Worm (Caenorhabditis elegans) whole organism, L4 larva: ENCODE data around the gene T05A7.13.

Experiments used
- F10B5.3 ChIP-seq: sonication (generic microtip); optimal IDR thresholded peaks from 2 replicates; lab custom pipeline; 2016; ENCODE audit warnings: mild to moderate bottlenecking, missing genetic modification characterization, missing compliant biosample characterization
- F26F4.8 ChIP-seq: fragments of 200-800 bp; sonication (Bioruptor generic); conservative IDR thresholded peaks from 2 replicates; pipeline ENCODE4 v1.3.6; 2022; ENCODE audit warnings: missing genetic modification characterization, missing compliant biosample characterization
- F44E2.7 ChIP-seq: fragments of 200-800 bp; sonication (Bioruptor generic); IDR thresholded peaks from 2 replicates; pipeline ENCODE4 v2.1.2; 2022; ENCODE audit warnings: missing genetic modification characterization, missing compliant biosample characterization
- F49E8.2 ChIP-seq: sonication (generic microtip); optimal IDR thresholded peaks from 2 replicates; lab custom pipeline; 2016; ENCODE audit warnings: missing compliant biosample characterization, mild to moderate bottlenecking, missing genetic modification characterization, borderline replicate concordance
- R02D3.7 ChIP-seq: fragments of 150-350 bp; sonication (generic microtip); optimal IDR thresholded peaks from 3 replicates; lab custom pipeline; 2014; ENCODE audit warnings: missing biosample characterization, missing genetic modification characterization
- T20F7.1 ChIP-seq: fragments of 200-800 bp; sonication (Bioruptor generic); optimal IDR thresholded peaks from 2 replicates; lab custom pipeline; 2018; ENCODE audit warnings: mild to moderate bottlenecking, missing genetic modification characterization, missing compliant biosample characterization
- Y5F2A.4 ChIP-seq: fragments of 200-800 bp; sonication (Bioruptor generic); optimal IDR thresholded peaks from 2 replicates; lab custom pipeline; 2018; ENCODE audit warnings: mild to moderate bottlenecking, missing genetic modification characterization, missing compliant biosample characterization
- aly-2 ChIP-seq: sonication (generic microtip); optimal IDR thresholded peaks from 2 replicates; lab custom pipeline; 2018; ENCODE audit warnings: missing biosample characterization, missing genetic modification characterization
- ama-1 ChIP-seq: fragments of 150-350 bp; optimal IDR thresholded peaks from 2 replicates; lab custom pipeline; 2014; ENCODE audit warnings: inconsistent platforms, mixed read lengths
- ceh-28 ChIP-seq: fragments of 150-350 bp; optimal IDR thresholded peaks from 2 replicates; lab custom pipeline; 2014; ENCODE audit warnings: missing biosample characterization, missing genetic modification reagents, missing genetic modification characterization
- ceh-44 ChIP-seq: fragments of 200-800 bp; sonication (Bioruptor generic); IDR thresholded peaks from 2 replicates; pipeline ENCODE4 v1.3.6; 2022; ENCODE audit warnings: missing genetic modification reagents, missing genetic modification characterization, missing compliant biosample characterization
- ceh-82 ChIP-seq: sonication (generic microtip); optimal IDR thresholded peaks from 2 replicates; lab custom pipeline; 2017; ENCODE audit warnings: missing biosample characterization, missing genetic modification characterization
- cey-2 ChIP-seq: sonication (generic microtip); optimal IDR thresholded peaks from 3 replicates; lab custom pipeline; 2017; ENCODE audit warnings: missing genetic modification characterization, mild to moderate bottlenecking, missing compliant biosample characterization, antibody characterized with exemption, borderline replicate concordance; ENCODE audit not compliant: insufficient read depth
- ctbp-1 ChIP-seq: fragments of 200-800 bp; sonication (Bioruptor generic); IDR thresholded peaks from 2 replicates; pipeline ENCODE4 v1.3.6; 2022; ENCODE audit warnings: missing genetic modification reagents, missing genetic modification characterization, missing compliant biosample characterization
- dpl-1 ChIP-seq: fragments of 150-350 bp; optimal IDR thresholded peaks from 2 replicates; lab custom pipeline; 2014; ENCODE audit warnings: missing biosample characterization, missing genetic modification reagents, missing genetic modification characterization
- dve-1 ChIP-seq: sonication (generic microtip); optimal IDR thresholded peaks from 2 replicates; lab custom pipeline; 2017; ENCODE audit warnings: antibody characterized with exemption, mild to moderate bottlenecking, missing genetic modification characterization, missing compliant biosample characterization; ENCODE audit not compliant: insufficient read depth
- egl-27 ChIP-seq: sonication (generic microtip); optimal IDR thresholded peaks from 3 replicates; lab custom pipeline; 2017; ENCODE audit warnings: missing biosample characterization, missing genetic modification reagents, missing genetic modification characterization
- egl-43 ChIP-seq: fragments of 200-800 bp; sonication (Bioruptor generic); IDR thresholded peaks from 2 replicates; pipeline ENCODE4 v1.3.6; 2022; ENCODE audit warnings: missing genetic modification reagents, missing genetic modification characterization, missing compliant biosample characterization
- fkh-10 ChIP-seq: fragments of 150-350 bp; optimal IDR thresholded peaks from 2 replicates; lab custom pipeline; 2014; ENCODE audit warnings: missing biosample characterization, missing genetic modification reagents, missing genetic modification characterization
- gei-8 ChIP-seq: fragments of 200-800 bp; sonication (Bioruptor generic); optimal IDR thresholded peaks from 2 replicates; lab custom pipeline; 2018; ENCODE audit warnings: mild to moderate bottlenecking, missing genetic modification characterization, missing compliant biosample characterization
- hlh-11 ChIP-seq: fragments of 200-800 bp; sonication (Bioruptor generic); optimal IDR thresholded peaks from 2 replicates; lab custom pipeline; 2018; ENCODE audit warnings: mild to moderate bottlenecking, missing genetic modification characterization, missing compliant biosample characterization
- hlh-30 ChIP-seq: sonication (generic microtip); optimal IDR thresholded peaks from 2 replicates; lab custom pipeline; 2017; ENCODE audit warnings: antibody characterized with exemption, mild to moderate bottlenecking, missing genetic modification characterization, missing compliant biosample characterization; ENCODE audit not compliant: insufficient read depth
- jun-1 ChIP-seq: fragments of 150-350 bp; optimal IDR thresholded peaks from 2 replicates; lab custom pipeline; 2014; ENCODE audit warnings: missing biosample characterization, missing genetic modification reagents, missing genetic modification characterization
- lim-7 ChIP-seq: fragments of 200-800 bp; sonication (Bioruptor generic); IDR thresholded peaks from 2 replicates; pipeline ENCODE4 v1.3.6; 2022; ENCODE audit warnings: missing genetic modification characterization, missing compliant biosample characterization
- lin-1 ChIP-seq: fragments of 200-800 bp; sonication (Bioruptor generic); IDR thresholded peaks from 2 replicates; pipeline ENCODE4 v1.3.6; 2022; ENCODE audit warnings: missing genetic modification reagents, missing genetic modification characterization, missing compliant biosample characterization
- lin-13 ChIP-seq: fragments of 150-350 bp; optimal IDR thresholded peaks from 2 replicates; lab custom pipeline; 2014; ENCODE audit warnings: missing biosample characterization, missing genetic modification reagents, missing genetic modification characterization
- lin-15B ChIP-seq: fragments of 150-350 bp; sonication (generic microtip); optimal IDR thresholded peaks from 3 replicates; lab custom pipeline; 2014; ENCODE audit warnings: missing biosample characterization, missing genetic modification characterization
- lin-29 ChIP-seq: fragments of 200-800 bp; sonication (Bioruptor generic); IDR thresholded peaks from 2 replicates; pipeline ENCODE4 v1.3.6; 2022; ENCODE audit warnings: missing genetic modification reagents, missing genetic modification characterization, missing compliant biosample characterization
- mdl-1 ChIP-seq, 2 experiments: fragments of 150-350 bp in 1 of 2; sonication (generic microtip) in 1 of 2; optimal IDR thresholded peaks; 2 replicates each; lab custom pipeline; 2014 to 2017; ENCODE audit warnings: missing biosample characterization in 2 of 2, missing genetic modification characterization in 2 of 2
- mep-1 ChIP-seq: fragments of 150-350 bp; sonication (generic microtip); optimal IDR thresholded peaks from 3 replicates; lab custom pipeline; 2014; ENCODE audit warnings: missing biosample characterization, missing genetic modification characterization
- mxl-3 ChIP-seq: fragments of 200-800 bp; sonication (Bioruptor generic); optimal IDR thresholded peaks from 2 replicates; lab custom pipeline; 2018; ENCODE audit warnings: mild to moderate bottlenecking, missing genetic modification characterization, missing compliant biosample characterization
- nhr-237 ChIP-seq: sonication (generic microtip); optimal IDR thresholded peaks from 2 replicates; lab custom pipeline; 2017; ENCODE audit warnings: missing biosample characterization, missing genetic modification characterization
- nhr-25 ChIP-seq: sonication (generic microtip); optimal IDR thresholded peaks from 2 replicates; lab custom pipeline; 2017; ENCODE audit warnings: missing genetic modification characterization, mild to moderate bottlenecking, missing compliant biosample characterization, antibody characterized with exemption, moderate library complexity, borderline replicate concordance; ENCODE audit not compliant: insufficient read depth
- nhr-28 ChIP-seq: fragments of 150-350 bp; optimal IDR thresholded peaks from 2 replicates; lab custom pipeline; 2014; ENCODE audit warnings: missing biosample characterization, missing genetic modification characterization
- pha-4 ChIP-seq, 2 experiments: fragments of 150-350 bp in 1 of 2; fragments of 200-800 bp in 1 of 2; sonication (Bioruptor generic) in 1 of 2; IDR thresholded peaks in 1 of 2; optimal IDR thresholded peaks in 1 of 2; 2 replicates each; pipeline versions ENCODE4 v1.3.6 to Lab custom; 2014 to 2022; ENCODE audit warnings: missing genetic modification characterization in 2 of 2, missing genetic modification reagents in 2 of 2, missing biosample characterization in 1 of 2, missing compliant biosample characterization in 1 of 2
- php-3 ChIP-seq: fragments of 200-800 bp; sonication (Bioruptor generic); IDR thresholded peaks from 2 replicates; pipeline ENCODE4 v1.3.6; 2022; ENCODE audit warnings: missing genetic modification reagents, missing genetic modification characterization, missing compliant biosample characterization
- pqm-1 ChIP-seq: sonication (generic microtip); optimal IDR thresholded peaks from 2 replicates; lab custom pipeline; 2017; ENCODE audit warnings: missing biosample characterization, missing genetic modification characterization
- saeg-2 ChIP-seq: fragments of 200-800 bp; sonication (Bioruptor generic); IDR thresholded peaks from 2 replicates; pipeline ENCODE4 v1.3.6; 2022; ENCODE audit warnings: missing genetic modification reagents, missing genetic modification characterization, missing compliant biosample characterization
- snpc-4 ChIP-seq: fragments of 150-350 bp; optimal IDR thresholded peaks from 2 replicates; lab custom pipeline; 2014; ENCODE audit warnings: missing biosample characterization, missing genetic modification characterization
- spr-1 ChIP-seq: sonication (generic microtip); optimal IDR thresholded peaks from 2 replicates; lab custom pipeline; 2016; ENCODE audit warnings: mild to moderate bottlenecking, missing genetic modification characterization, missing compliant biosample characterization
- tra-1 ChIP-seq: fragments of 200-800 bp; sonication (Bioruptor generic); IDR thresholded peaks from 2 replicates; pipeline ENCODE4 v1.3.6; 2022; ENCODE audit warnings: missing genetic modification reagents, missing genetic modification characterization, missing compliant biosample characterization
- unc-62 ChIP-seq, 3 experiments: fragments of 150-350 bp in 1 of 3; sonication (generic microtip); optimal IDR thresholded peaks in 2 of 3; peaks in 1 of 3; 1 replicate in 1 of 3; 2 replicates in 2 of 3; lab custom pipeline; 2014 to 2017; ENCODE audit warnings: missing biosample characterization in 3 of 3, missing genetic modification characterization in 3 of 3, missing genetic modification reagents in 3 of 3, missing genotype in 1 of 3
- vab-7 ChIP-seq: fragments of 200-800 bp; sonication (Bioruptor generic); IDR thresholded peaks from 2 replicates; pipeline ENCODE4 v1.3.6; 2022; ENCODE audit warnings: missing genetic modification reagents, missing genetic modification characterization, missing compliant biosample characterization
- zfp-2 ChIP-seq: sonication (generic microtip); optimal IDR thresholded peaks from 2 replicates; lab custom pipeline; 2016; ENCODE audit warnings: mild to moderate bottlenecking, missing genetic modification characterization, missing compliant biosample characterization
- ztf-11 ChIP-seq: fragments of 150-350 bp; optimal IDR thresholded peaks from 2 replicates; lab custom pipeline; 2014; ENCODE audit warnings: missing biosample characterization, missing genetic modification characterization
- ztf-7 ChIP-seq: fragments of 150-350 bp; optimal IDR thresholded peaks from 2 replicates; lab custom pipeline; 2014; ENCODE audit warnings: missing biosample characterization, missing genetic modification characterization

Gene T05A7.13

ce11 chrII:4661278-4661677, at the start of gene T05A7.13:
TSS of gene T05A7.13 (minus strand) at chrII:4661378.
- TF ChIP-seq F49E8.2 (no peak), dpl-1 (GFP tag; lab: Kevin White, UChicago) (no peak), R02D3.7 (tag; lab: Kevin White, UChicago) (no peak), F10B5.3 (tag; lab: Kevin White, UChicago) (no peak), pha-4 (GFP tag; IDR thresholded peaks at IDR 0.05; lab: Robert Waterston, UW) (no peak), pha-4 (tag; optimal IDR thresholded peaks at IDR 0.05; lab: Kevin White, UChicago) (no peak), aly-2 (no peak)
- TF ChIP-seq, all 104 proteins: peak for 0

ce11 chrII:4710813-4711212, 49.6 kb upstream of the T05A7.13 start:
- peak in 1 of 2 experiments; percentile 96 for TF ChIP-seq unc-62 (GFP tag; optimal IDR thresholded peaks at IDR 0.05 in 1 of 2; lab: Kevin White, UChicago)
- no peak for TF ChIP-seq unc-62 (tag; optimal IDR thresholded peaks at IDR 0.05; lab: Kevin White, UChicago)
- TF ChIP-seq F44E2.7 (GFP tag; lab: Robert Waterston, UW): no peak

ce11 chrII:4710120-4710519, 48.9 kb upstream of the T05A7.13 start, which contains the start of gene tag-151:
TSS of gene tag-151 (plus strand) at chrII:4710277.
- peak; percentile 3 for TF ChIP-seq dve-1 (tag; lab: Kevin White, UChicago)
- TF ChIP-seq lin-15B (tag; lab: Kevin White, UChicago): no peak
- TF ChIP-seq mdl-1 (tag; optimal IDR thresholded peaks at IDR 0.05; lab: Kevin White, UChicago): no peak
- no peak for TF ChIP-seq egl-27 (tag; lab: Kevin White, UChicago)
- TF ChIP-seq php-3: no peak
- TF ChIP-seq snpc-4 (tag; lab: Kevin White, UChicago): no peak
- no peak for TF ChIP-seq T20F7.1 (GFP tag; lab: Kevin White, UChicago)
- no peak for TF ChIP-seq ceh-44 (GFP tag; lab: Robert Waterston, UW)
- TF ChIP-seq lim-7 (GFP tag; lab: Robert Waterston, UW): 0 out of 2 replicates have a peak, but pooled peaks have one; percentile 22
- no peak for TF ChIP-seq lin-29 (GFP tag; lab: Robert Waterston, UW)
- TF ChIP-seq vab-7 (GFP tag; lab: Robert Waterston, UW): no peak
- TF ChIP-seq gei-8 (GFP tag; lab: Kevin White, UChicago): no peak
- TF ChIP-seq nhr-25: no peak
- TF ChIP-seq ctbp-1 (GFP tag; lab: Robert Waterston, UW): no peak
- TF ChIP-seq ama-1 (lab: Kevin White, UChicago): no peak
- no peak for TF ChIP-seq ztf-11 (tag; lab: Kevin White, UChicago)
- peak; percentile 36 for TF ChIP-seq spr-1 (tag; lab: Kevin White, UChicago)
- no peak for TF ChIP-seq mep-1
- no peak for TF ChIP-seq pqm-1 (tag; lab: Kevin White, UChicago)
- no peak for TF ChIP-seq F49E8.2
- no peak for TF ChIP-seq tra-1 (GFP tag; lab: Robert Waterston, UW)
- TF ChIP-seq ceh-28 (tag; lab: Kevin White, UChicago): no peak
- no peak for TF ChIP-seq mxl-3 (GFP tag; lab: Kevin White, UChicago)
- TF ChIP-seq ztf-7 (tag; lab: Kevin White, UChicago): no peak
- TF ChIP-seq jun-1 (tag; lab: Kevin White, UChicago): no peak
- no peak for TF ChIP-seq fkh-10 (GFP tag; lab: Kevin White, UChicago)
- TF ChIP-seq F26F4.8 (GFP tag; lab: Robert Waterston, UW): no peak
- no peak for TF ChIP-seq nhr-237 (tag; lab: Kevin White, UChicago)
- no peak for TF ChIP-seq Y5F2A.4
- TF ChIP-seq hlh-11 (tag; lab: Kevin White, UChicago): no peak
- TF ChIP-seq hlh-30 (tag; lab: Kevin White, UChicago): no peak
- TF ChIP-seq lin-1 (GFP tag; lab: Robert Waterston, UW): no peak
- no peak for TF ChIP-seq lin-13 (GFP tag; lab: Kevin White, UChicago)
- TF ChIP-seq ceh-82 (tag; lab: Kevin White, UChicago): no peak
- no peak for TF ChIP-seq R02D3.7 (tag; lab: Kevin White, UChicago)
- TF ChIP-seq nhr-28: no peak
- no peak for TF ChIP-seq unc-62 (GFP tag; optimal IDR thresholded peaks at IDR 0.05 in 1 of 2; lab: Kevin White, UChicago)
- TF ChIP-seq unc-62 (tag; optimal IDR thresholded peaks at IDR 0.05; lab: Kevin White, UChicago): no peak
- TF ChIP-seq egl-43 (GFP tag; lab: Robert Waterston, UW): no peak
- 0 out of 2 replicates have a peak, but pooled peaks have one; percentile 25 for TF ChIP-seq saeg-2 (GFP tag; lab: Robert Waterston, UW)
- no peak for TF ChIP-seq cey-2 (tag; lab: Kevin White, UChicago)
- no peak for TF ChIP-seq zfp-2 (tag; lab: Kevin White, UChicago)
